Fruit fly (Drosophila melanogaster): ENCODE measurements around the gene CG4661.

CG4661 gene

DNA sequence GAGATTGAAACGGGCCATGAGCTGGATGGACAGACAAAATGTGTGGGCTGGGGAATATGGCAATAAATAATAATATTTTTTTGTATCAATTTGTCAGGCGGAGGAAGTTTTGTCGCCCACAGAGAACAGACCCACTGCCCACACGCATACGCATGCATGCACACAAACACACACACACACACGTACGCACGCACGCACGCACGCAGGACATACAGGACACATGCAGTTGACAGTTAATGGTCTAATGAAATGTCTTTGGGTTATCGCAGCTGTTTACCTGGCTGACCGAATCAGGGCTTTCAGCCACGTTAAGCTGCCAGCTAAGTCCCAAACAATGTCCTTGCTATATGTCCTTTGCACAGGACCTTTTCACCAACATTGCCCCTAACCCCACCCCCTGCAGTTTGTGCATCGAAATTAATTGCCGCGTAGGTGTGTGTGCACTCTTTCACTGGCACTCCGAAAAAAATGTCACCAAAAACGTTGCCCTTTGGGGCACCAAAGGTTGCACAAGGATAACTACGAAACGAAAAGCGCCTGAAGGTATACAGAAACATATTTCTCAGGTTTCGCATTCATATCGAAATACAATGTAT, 15.6 kb downstream of the CG4661 start:
- TF ChIP-seq CG1620 (GFP tag; optimal IDR thresholded peaks at IDR 0.05), result no peak
- TF ChIP-seq toe (GFP tag; optimal IDR thresholded peaks at IDR 0.05), result no peak
- TF ChIP-seq CG7045 (GFP tag; optimal IDR thresholded peaks at IDR 0.05), result no peak
- no peak for TF ChIP-seq Crg-1 (GFP tag; optimal IDR thresholded peaks at IDR 0.05)
- TF ChIP-seq CG14711 (tag; optimal IDR thresholded peaks at IDR 0.05), result no peak
- no peak for TF ChIP-seq CG11617 (GFP tag; optimal IDR thresholded peaks at IDR 0.05)
- no peak for TF ChIP-seq tj (GFP tag; optimal IDR thresholded peaks at IDR 0.05)
- TF ChIP-seq CG7101 (tag; optimal IDR thresholded peaks at IDR 0.05), result no peak
- no peak for TF ChIP-seq pad (GFP tag; optimal IDR thresholded peaks at IDR 0.05)

DNA sequence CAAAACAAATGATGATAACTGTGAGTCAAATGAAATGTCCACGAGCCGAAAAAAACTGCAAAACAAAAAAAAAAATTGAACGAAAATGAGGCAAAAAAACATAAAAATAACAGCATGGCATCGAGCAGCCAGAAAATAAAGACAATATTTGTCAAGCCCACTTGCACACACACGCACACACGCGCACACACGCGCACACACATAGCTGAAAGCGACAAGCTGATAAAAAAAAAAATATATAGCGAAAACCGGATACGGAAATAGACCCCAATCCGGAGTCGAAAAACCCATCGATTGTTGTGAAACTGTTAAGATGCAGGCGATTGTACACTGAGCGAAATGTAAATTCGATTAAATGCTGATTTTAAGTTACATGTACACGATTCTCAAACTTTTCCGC, 17.5 kb downstream of the CG4661 start:
- TF ChIP-seq CG12768 (GFP tag; optimal IDR thresholded peaks at IDR 0.05) (no peak), Crg-1 (GFP tag; optimal IDR thresholded peaks at IDR 0.05) (no peak), pad (GFP tag; optimal IDR thresholded peaks at IDR 0.05) (no peak), toe (GFP tag; optimal IDR thresholded peaks at IDR 0.05) (no peak), CG5204 (GFP tag; optimal IDR thresholded peaks at IDR 0.05) (no peak), ovo (GFP tag; optimal IDR thresholded peaks at IDR 0.05) (no peak), CG7101 (tag; optimal IDR thresholded peaks at IDR 0.05) (no peak), Hr96 (GFP tag; optimal IDR thresholded peaks at IDR 0.05) (no peak)

DNA sequence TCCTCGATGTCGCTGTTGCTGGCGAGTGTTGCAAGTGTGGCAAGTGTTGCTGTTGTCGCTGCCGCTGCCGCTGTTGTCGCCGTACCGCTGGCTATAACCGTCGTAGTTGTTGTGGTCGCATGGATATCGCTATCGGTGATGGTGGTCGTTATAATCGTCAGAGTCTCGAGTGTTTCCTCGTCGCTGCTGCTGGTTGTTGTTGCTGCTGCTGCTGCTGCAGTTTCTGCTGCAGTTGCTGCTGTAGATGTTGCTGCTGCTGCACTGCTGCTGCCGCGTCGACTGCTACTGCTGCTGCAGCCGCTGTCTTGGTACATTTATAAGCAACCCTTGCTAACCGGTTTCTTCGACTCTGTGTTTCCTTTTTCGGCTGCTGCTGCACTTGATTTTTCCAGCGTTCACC, 26.2 kb downstream of the CG4661 start:
- TF ChIP-seq Hr96 (GFP tag; optimal IDR thresholded peaks at IDR 0.05) (no peak), toe (GFP tag; optimal IDR thresholded peaks at IDR 0.05) (no peak), bab1 (GFP tag; optimal IDR thresholded peaks at IDR 0.05) (no peak), CG7101 (tag; optimal IDR thresholded peaks at IDR 0.05) (no peak), kay (GFP tag; ENCODE audit: borderline replicate concordance) (no peak), CG12768 (GFP tag; optimal IDR thresholded peaks at IDR 0.05) (no peak), pad (GFP tag; optimal IDR thresholded peaks at IDR 0.05) (no peak), cnc (optimal IDR thresholded peaks at IDR 0.05) (no peak), CG14711 (tag; optimal IDR thresholded peaks at IDR 0.05) (no peak), CG5204 (GFP tag; optimal IDR thresholded peaks at IDR 0.05) (no peak), CG7045 (GFP tag; optimal IDR thresholded peaks at IDR 0.05) (no peak), tj (GFP tag; optimal IDR thresholded peaks at IDR 0.05) (no peak), CG33017 (tag; optimal IDR thresholded peaks at IDR 0.05) (no peak), CG1620 (GFP tag; optimal IDR thresholded peaks at IDR 0.05) (no peak), CG11617 (GFP tag; optimal IDR thresholded peaks at IDR 0.05) (no peak), Crg-1 (GFP tag; optimal IDR thresholded peaks at IDR 0.05) (no peak), Clk (GFP tag; optimal IDR thresholded peaks at IDR 0.05) (no peak), Mnt (GFP tag; optimal IDR thresholded peaks at IDR 0.05) (no peak), ovo (GFP tag; optimal IDR thresholded peaks at IDR 0.05) (no peak)

DNA sequence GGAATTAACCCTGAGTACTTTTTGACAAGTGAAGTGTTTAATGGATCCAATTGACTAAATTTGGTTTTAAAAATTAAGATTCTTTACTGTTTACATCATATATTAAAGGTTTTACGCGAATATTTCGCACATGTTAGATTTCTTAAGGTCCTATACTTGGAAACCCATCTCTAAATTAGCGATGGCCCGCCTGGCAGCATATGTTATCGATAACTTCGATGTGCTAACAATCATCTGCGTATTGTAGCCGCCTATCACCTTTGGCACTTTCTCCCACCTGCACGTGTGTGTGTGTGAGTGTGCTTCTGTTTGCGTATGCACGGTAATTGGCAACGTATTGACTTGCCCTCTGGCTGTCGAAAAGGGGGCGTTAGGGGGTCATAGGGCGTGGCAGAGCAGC, 36.0 kb downstream of the CG4661 start:
- TF ChIP-seq cic (GFP tag; optimal IDR thresholded peaks at IDR 0.05) (no peak), CG14711 (tag; optimal IDR thresholded peaks at IDR 0.05) (no peak), CG7101 (tag; optimal IDR thresholded peaks at IDR 0.05) (no peak), Hr96 (GFP tag; optimal IDR thresholded peaks at IDR 0.05) (no peak), bab1 (GFP tag; optimal IDR thresholded peaks at IDR 0.05) (no peak), CG7045 (GFP tag; optimal IDR thresholded peaks at IDR 0.05) (no peak), CG11617 (GFP tag; optimal IDR thresholded peaks at IDR 0.05) (no peak), Crg-1 (GFP tag; optimal IDR thresholded peaks at IDR 0.05) (no peak), CG5204 (GFP tag; optimal IDR thresholded peaks at IDR 0.05) (no peak)

Measured in whole organism, adult.